Fruit fly (Drosophila melanogaster) whole organism, pupa: ENCODE results near the gene CG11811.
A peak's percentile ranks its signal among the peaks of the same experiment; 100 is the strongest.

Source experiments
- CG10348 ChIP-seq: fragments of 200-800 bp; sonication (Bioruptor generic); IDR thresholded peaks from 2 replicates; pipeline ENCODE4 v1.3.6; 2022; ENCODE audit warnings: missing biosample characterization, missing genetic modification characterization
- CG12605 ChIP-seq: fragments of 200-800 bp; sonication (Bioruptor generic); IDR thresholded peaks from 2 replicates; pipeline ENCODE4 v1.3.6; 2022; ENCODE audit warnings: missing biosample characterization, missing genetic modification characterization
- CG13204 ChIP-seq: fragments of 200-800 bp; sonication (Bioruptor generic); optimal IDR thresholded peaks from 2 replicates; lab custom pipeline; 2018; ENCODE audit warnings: missing biosample characterization, mild to moderate bottlenecking, missing genetic modification characterization, moderate library complexity
- CG14655 ChIP-seq: fragments of 200-800 bp; sonication (Bioruptor generic); optimal IDR thresholded peaks from 3 replicates; lab custom pipeline; 2017; ENCODE audit warnings: mild to moderate bottlenecking, missing biosample characterization, missing genetic modification reagents, missing genetic modification characterization
- CG15710 ChIP-seq: fragments of 200-800 bp; sonication (Bioruptor generic); optimal IDR thresholded peaks from 2 replicates; lab custom pipeline; 2018; ENCODE audit warnings: missing biosample characterization, mild to moderate bottlenecking, missing genetic modification characterization, moderate library complexity
- CG17806 ChIP-seq: fragments of 200-800 bp; sonication (Bioruptor generic); optimal IDR thresholded peaks from 2 replicates; lab custom pipeline; 2018; ENCODE audit warnings: missing biosample characterization, mild to moderate bottlenecking, missing genetic modification characterization, moderate library complexity
- CG32121 ChIP-seq: fragments of 200-800 bp; sonication (Bioruptor generic); IDR thresholded peaks from 2 replicates; pipeline ENCODE4 v1.3.6; 2022; ENCODE audit warnings: missing biosample characterization, missing genetic modification characterization
- CG34367 ChIP-seq: fragments of 200-800 bp; sonication (Bioruptor generic); optimal IDR thresholded peaks from 2 replicates; lab custom pipeline; 2018; ENCODE audit warnings: missing biosample characterization, mild to moderate bottlenecking, missing genetic modification characterization
- CG4496 ChIP-seq: fragments of 200-800 bp; sonication (Bioruptor generic); IDR thresholded peaks from 3 replicates; pipeline ENCODE4 v1.3.6; 2022; ENCODE audit warnings: missing biosample characterization, missing genetic modification characterization
- CG8159 ChIP-seq: fragments of 200-800 bp; sonication (Bioruptor generic); optimal IDR thresholded peaks from 3 replicates; lab custom pipeline; 2018; ENCODE audit warnings: missing biosample characterization, mild to moderate bottlenecking, missing genetic modification characterization, moderate library complexity
- CG8301 ChIP-seq: fragments of 200-800 bp; sonication (Bioruptor generic); optimal IDR thresholded peaks from 2 replicates; lab custom pipeline; 2018; ENCODE audit warnings: missing biosample characterization, mild to moderate bottlenecking, missing genetic modification characterization
- CG9948 ChIP-seq: fragments of 200-800 bp; sonication (Bioruptor generic); optimal IDR thresholded peaks from 2 replicates; lab custom pipeline; 2018; ENCODE audit warnings: missing biosample characterization, mild to moderate bottlenecking, missing genetic modification characterization, moderate library complexity
- D1 ChIP-seq: fragments of 200-800 bp; sonication (Bioruptor generic); optimal IDR thresholded peaks from 2 replicates; lab custom pipeline; 2018; ENCODE audit warnings: missing biosample characterization, mild to moderate bottlenecking, missing genetic modification characterization, moderate library complexity
- EcR ChIP-seq: fragments of 200-800 bp; sonication (Bioruptor generic); optimal IDR thresholded peaks from 3 replicates; lab custom pipeline; 2019; ENCODE audit warnings: missing biosample characterization, missing genetic modification characterization, mild to moderate bottlenecking, moderate library complexity, missing genetic modification reagents
- Ets98B ChIP-seq: fragments of 200-800 bp; sonication (Bioruptor generic); IDR thresholded peaks from 2 replicates; pipeline ENCODE4 v1.3.6; 2022; ENCODE audit warnings: missing biosample characterization, missing genetic modification characterization
- Pif1A ChIP-seq: fragments of 200-800 bp; sonication (Bioruptor generic); optimal IDR thresholded peaks from 3 replicates; lab custom pipeline; 2016; ENCODE audit warnings: missing biosample characterization, missing genetic modification characterization
- Pif1B ChIP-seq: fragments of 200-800 bp; sonication (Bioruptor generic); optimal IDR thresholded peaks from 3 replicates; lab custom pipeline; 2016; ENCODE audit warnings: missing biosample characterization, missing genetic modification characterization
- Snoo ChIP-seq: fragments of 200-800 bp; sonication (Bioruptor generic); optimal IDR thresholded peaks from 3 replicates; lab custom pipeline; 2017; ENCODE audit warnings: missing biosample characterization, mild to moderate bottlenecking, missing genetic modification characterization, inconsistent platforms
- fd96Ca ChIP-seq: fragments of 200-800 bp; sonication (Bioruptor generic); IDR thresholded peaks from 3 replicates; pipeline ENCODE4 v1.3.6; 2022; ENCODE audit warnings: missing biosample characterization, missing genetic modification characterization
- gl ChIP-seq: fragments of 200-800 bp; sonication (Bioruptor generic); optimal IDR thresholded peaks from 2 replicates; lab custom pipeline; 2018; ENCODE audit warnings: missing biosample characterization, mild to moderate bottlenecking, missing genetic modification characterization
- rn ChIP-seq: fragments of 200-800 bp; sonication (Bioruptor generic); IDR thresholded peaks from 2 replicates; pipeline ENCODE4 v1.3.6; 2022; ENCODE audit warnings: missing biosample characterization, missing genetic modification characterization

CG11811 gene

DNA sequence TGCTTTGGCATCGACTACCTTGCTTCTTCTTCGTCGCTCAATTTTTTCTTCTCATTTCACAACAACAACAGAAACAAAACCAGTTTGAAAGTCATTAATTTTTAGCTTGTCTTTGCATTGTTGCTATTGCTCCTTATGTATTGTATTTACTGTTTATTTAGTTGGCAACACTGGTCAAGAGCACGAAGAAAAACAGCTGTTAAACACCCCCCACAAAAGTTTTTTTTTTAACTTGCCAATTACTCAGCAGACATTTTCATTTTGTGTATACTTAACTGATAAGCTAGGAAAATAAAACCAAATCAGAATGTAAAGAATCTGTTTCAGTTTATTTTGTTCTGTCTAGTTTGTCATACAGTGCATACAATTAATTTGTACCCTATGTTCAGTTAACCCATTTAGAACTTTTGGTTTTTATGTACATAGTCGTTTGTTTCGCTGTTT is 11.1 kb upstream of the CG11811 start:
- TF ChIP-seq CG17806 (tag; lab: Kevin White, UChicago) (peak; percentile 29), Pif1B (GFP tag; lab: Kevin White, UChicago) (no peak), gl (tag; lab: Kevin White, UChicago) (no peak), CG14655 (GFP tag; lab: Kevin White, UChicago) (peak; percentile 64), CG4496 (peak; percentile 63; the same call in 2 of the 3 replicates), CG10348 (GFP tag; lab: Robert Waterston, UW) (no peak), D1 (tag; lab: Kevin White, UChicago) (no peak), CG8301 (peak; percentile 39), EcR (GFP tag; lab: Kevin White, UChicago) (peak; percentile 46), fd96Ca (GFP tag; lab: Robert Waterston, UW) (no peak), CG12605 (GFP tag; lab: Robert Waterston, UW) (0 out of 2 replicates have a peak, but pooled peaks have one; percentile 40), CG34367 (tag; lab: Kevin White, UChicago) (no peak), Snoo (tag; lab: Kevin White, UChicago) (no peak), CG9948 (peak; percentile 22), CG13204 (GFP tag; lab: Kevin White, UChicago) (no peak), Ets98B (GFP tag; lab: Robert Waterston, UW) (peak; percentile 51; the same call in 1 of the 2 replicates), rn (GFP tag; lab: Robert Waterston, UW) (no peak), CG32121 (peak; percentile 69), CG8159 (tag; lab: Kevin White, UChicago) (peak; percentile 29), CG15710 (tag; lab: Kevin White, UChicago) (peak; percentile 6), Pif1A (GFP tag; lab: Kevin White, UChicago) (peak; percentile 36)

DNA sequence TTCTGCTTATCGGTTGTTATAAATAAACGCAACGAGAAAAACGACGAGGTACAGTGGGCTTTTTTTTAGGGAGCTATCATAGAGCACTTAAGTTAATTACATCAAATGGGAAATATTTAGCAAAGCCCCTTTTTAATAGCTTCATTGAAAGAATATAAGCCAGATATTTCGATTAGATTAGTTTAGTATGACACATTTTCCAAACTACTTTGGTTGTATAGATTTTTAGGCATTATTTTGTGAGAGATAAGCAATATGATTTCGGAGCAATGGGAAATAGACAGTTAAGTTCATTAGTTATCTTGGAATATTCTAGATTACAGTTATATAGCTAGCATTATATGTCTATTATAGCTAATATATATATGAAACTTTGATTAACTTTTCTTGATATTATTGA is 10.6 kb upstream of the CG11811 start:
- TF ChIP-seq Snoo (tag; lab: Kevin White, UChicago) = no peak
- no peak for TF ChIP-seq CG10348 (GFP tag; lab: Robert Waterston, UW)
- no peak for TF ChIP-seq CG13204 (GFP tag; lab: Kevin White, UChicago)
- no peak for TF ChIP-seq D1 (tag; lab: Kevin White, UChicago)
- TF ChIP-seq Pif1B (GFP tag; lab: Kevin White, UChicago) = no peak
- TF ChIP-seq, all 21 proteins: peak for 0

DNA sequence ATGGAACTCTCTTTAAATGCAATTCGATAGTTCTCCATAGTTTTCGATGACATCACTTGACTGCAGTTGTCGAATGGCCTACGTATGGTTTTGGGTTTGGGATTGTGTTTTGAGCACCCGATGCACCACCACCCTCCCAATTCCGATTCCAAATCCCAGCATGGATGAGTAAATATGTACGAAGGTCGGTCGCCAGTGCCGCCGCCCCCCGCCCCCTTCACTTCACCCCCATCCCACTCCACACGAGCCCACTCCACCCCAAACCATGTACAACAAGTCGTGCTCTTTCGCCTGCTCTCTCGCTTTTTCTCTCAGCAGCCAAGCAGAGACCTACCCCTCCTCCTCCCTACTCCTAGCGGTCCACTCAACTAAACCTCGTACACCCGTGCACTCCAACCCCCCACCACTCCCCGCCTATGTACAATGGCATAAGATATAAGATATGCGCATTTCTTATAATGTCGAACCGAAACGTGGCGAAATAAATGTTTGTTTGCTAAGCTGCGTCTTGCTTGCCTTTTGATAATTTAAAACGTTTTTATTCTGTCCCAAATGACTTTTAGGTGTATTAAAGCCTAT is 10.0 kb upstream of the CG11811 start:
- TF ChIP-seq Ets98B (GFP tag; lab: Robert Waterston, UW) (peak; percentile 35; the same call in 1 of the 2 replicates), fd96Ca (GFP tag; lab: Robert Waterston, UW) (0 out of 3 replicates have a peak, but pooled peaks have one; percentile 31), gl (tag; lab: Kevin White, UChicago) (no peak), CG14655 (GFP tag; lab: Kevin White, UChicago) (no peak), EcR (GFP tag; lab: Kevin White, UChicago) (peak; percentile 28), CG9948 (no peak), CG12605 (GFP tag; lab: Robert Waterston, UW) (peak; percentile 47; the same call in 1 of the 2 replicates), CG32121 (peak; percentile 59; the same call in 1 of the 2 replicates), CG13204 (GFP tag; lab: Kevin White, UChicago) (peak; percentile 58), CG4496 (peak; percentile 59; the same call in 1 of the 3 replicates)

DNA sequence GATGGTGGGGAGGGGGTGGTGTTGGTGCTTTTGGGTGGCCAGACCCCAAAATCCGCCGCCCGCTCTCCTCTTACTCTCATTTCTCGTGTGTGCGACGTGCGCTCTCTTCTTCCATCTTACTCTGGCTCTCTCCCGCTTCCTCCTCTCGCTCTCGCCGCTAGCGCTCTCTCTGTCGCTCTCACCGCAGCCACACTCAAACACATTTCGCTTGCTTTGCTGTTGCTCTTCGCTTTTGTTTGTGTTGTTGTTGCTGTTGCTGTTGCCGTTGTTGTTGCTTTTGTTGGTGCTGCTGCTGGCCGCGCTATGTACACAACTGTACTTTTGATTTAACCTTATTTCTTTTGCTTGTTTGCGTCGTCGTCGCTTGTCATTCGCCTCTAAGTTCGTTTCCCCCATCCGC is 9.0 kb upstream of the CG11811 start:
- no peak for TF ChIP-seq CG17806 (tag; lab: Kevin White, UChicago)
- TF ChIP-seq CG14655 (GFP tag; lab: Kevin White, UChicago) = no peak
- no peak for TF ChIP-seq Pif1B (GFP tag; lab: Kevin White, UChicago)
- TF ChIP-seq CG12605 (GFP tag; lab: Robert Waterston, UW) = peak; percentile 62
- TF ChIP-seq D1 (tag; lab: Kevin White, UChicago) = no peak
- no peak for TF ChIP-seq rn (GFP tag; lab: Robert Waterston, UW)
- peak; percentile 65 for TF ChIP-seq CG4496
- TF ChIP-seq CG32121 = peak; percentile 44
- no peak for TF ChIP-seq CG34367 (tag; lab: Kevin White, UChicago)
- no peak for TF ChIP-seq Snoo (tag; lab: Kevin White, UChicago)
- TF ChIP-seq CG10348 (GFP tag; lab: Robert Waterston, UW) = no peak
- peak; percentile 59; the same call in 1 of the 2 replicates for TF ChIP-seq Ets98B (GFP tag; lab: Robert Waterston, UW)
- TF ChIP-seq CG9948 = no peak
- no peak for TF ChIP-seq gl (tag; lab: Kevin White, UChicago)
- TF ChIP-seq CG15710 (tag; lab: Kevin White, UChicago) = no peak
- TF ChIP-seq Pif1A (GFP tag; lab: Kevin White, UChicago) = no peak
- TF ChIP-seq fd96Ca (GFP tag; lab: Robert Waterston, UW) = no peak; the same call in 2 of the 3 replicates
- peak; percentile 2 for TF ChIP-seq CG8159 (tag; lab: Kevin White, UChicago)
- TF ChIP-seq EcR (GFP tag; lab: Kevin White, UChicago) = peak; percentile 53
- no peak for TF ChIP-seq CG8301
- peak; percentile 80 for TF ChIP-seq CG13204 (GFP tag; lab: Kevin White, UChicago)

DNA sequence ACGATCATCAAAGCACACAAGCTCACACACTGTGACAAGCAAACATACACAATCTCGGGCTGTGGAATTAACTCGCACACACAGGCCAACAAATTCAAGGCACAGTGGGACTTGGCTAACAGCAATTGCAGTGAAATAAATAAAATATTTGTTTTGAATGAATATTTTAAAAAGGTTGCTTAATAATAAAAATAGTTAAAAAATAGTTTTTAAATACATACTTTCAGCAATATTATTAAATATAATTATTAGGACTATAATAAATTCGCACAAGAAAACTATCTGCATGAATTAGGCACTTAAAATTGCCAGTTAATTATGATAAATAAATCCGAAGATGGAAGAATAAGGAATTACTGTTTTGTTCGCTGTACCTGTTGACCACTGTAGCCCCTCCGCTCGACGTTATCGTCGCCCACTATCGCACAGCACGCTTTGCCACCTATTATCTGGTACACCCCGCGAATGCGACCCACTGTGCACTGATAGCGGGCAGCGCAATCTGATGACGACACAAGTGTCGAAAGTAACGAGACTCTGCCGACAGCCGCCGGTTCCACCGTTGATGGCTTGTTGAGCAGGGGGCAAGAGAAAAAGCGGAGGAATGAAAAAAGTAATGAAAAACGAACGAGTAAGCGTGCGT is 8.0 kb upstream of the CG11811 start:
- TF ChIP-seq CG17806 (tag; lab: Kevin White, UChicago) = peak; percentile 92
- TF ChIP-seq EcR (GFP tag; lab: Kevin White, UChicago) = no peak
- peak; percentile 90 for TF ChIP-seq CG34367 (tag; lab: Kevin White, UChicago)
- TF ChIP-seq CG13204 (GFP tag; lab: Kevin White, UChicago) = peak; percentile 88
- peak; percentile 91 for TF ChIP-seq fd96Ca (GFP tag; lab: Robert Waterston, UW)
- TF ChIP-seq CG32121 = peak; percentile 97
- TF ChIP-seq CG15710 (tag; lab: Kevin White, UChicago) = peak; percentile 95
- peak; percentile 93 for TF ChIP-seq CG4496
- TF ChIP-seq CG8301 = peak; percentile 96
- TF ChIP-seq CG10348 (GFP tag; lab: Robert Waterston, UW) = peak; percentile 89
- peak; percentile 55 for TF ChIP-seq gl (tag; lab: Kevin White, UChicago)
- TF ChIP-seq CG12605 (GFP tag; lab: Robert Waterston, UW) = peak; percentile 83
- TF ChIP-seq Snoo (tag; lab: Kevin White, UChicago) = peak; percentile 98
- peak; percentile 89 for TF ChIP-seq Pif1B (GFP tag; lab: Kevin White, UChicago)
- peak; percentile 99 for TF ChIP-seq CG14655 (GFP tag; lab: Kevin White, UChicago)
- peak; percentile 96 for TF ChIP-seq D1 (tag; lab: Kevin White, UChicago)
- TF ChIP-seq CG8159 (tag; lab: Kevin White, UChicago) = peak; percentile 97
- TF ChIP-seq Pif1A (GFP tag; lab: Kevin White, UChicago) = peak; percentile 87
- peak; percentile 91 for TF ChIP-seq Ets98B (GFP tag; lab: Robert Waterston, UW)
- TF ChIP-seq CG9948 = peak; percentile 96
- peak; percentile 82 for TF ChIP-seq rn (GFP tag; lab: Robert Waterston, UW)
